Worm (Caenorhabditis elegans) whole organism, late embryonic: ENCODE results near the gene C35D10.10.

Experiments used
- C38D4.7 ChIP-seq: fragments of 200-800 bp; sonication (Bioruptor generic); optimal IDR thresholded peaks from 2 replicates; lab custom pipeline; 2018; ENCODE audit warnings: mild to moderate bottlenecking, missing genetic modification characterization, moderate library complexity, missing compliant biosample characterization
- F13H6.1 ChIP-seq: sonication (generic microtip); optimal IDR thresholded peaks from 2 replicates; lab custom pipeline; 2016; ENCODE audit warnings: missing genetic modification characterization, missing compliant biosample characterization
- K02D7.2 ChIP-seq: sonication (generic microtip); optimal IDR thresholded peaks from 2 replicates; lab custom pipeline; 2017; ENCODE audit warnings: mild to moderate bottlenecking, missing genetic modification characterization, missing compliant biosample characterization
- K09A11.1 ChIP-seq: sonication (generic microtip); optimal IDR thresholded peaks from 2 replicates; lab custom pipeline; 2017; ENCODE audit warnings: antibody characterized with exemption, mild to moderate bottlenecking, missing genetic modification characterization, missing compliant biosample characterization; ENCODE audit not compliant: insufficient read depth
- ahr-1 ChIP-seq: sonication (generic microtip); optimal IDR thresholded peaks from 2 replicates; lab custom pipeline; 2016; ENCODE audit warnings: missing genetic modification characterization, missing compliant biosample characterization
- ama-1 ChIP-seq: fragments of 150-350 bp; optimal IDR thresholded peaks from 2 replicates; lab custom pipeline; 2014
- ceh-14 ChIP-seq: sonication (generic microtip); optimal IDR thresholded peaks from 2 replicates; lab custom pipeline; 2016; ENCODE audit warnings: missing genotype, missing genetic modification characterization, missing compliant biosample characterization
- ceh-18 ChIP-seq: sonication (generic microtip); optimal IDR thresholded peaks from 2 replicates; lab custom pipeline; 2016; ENCODE audit warnings: missing genetic modification characterization, missing compliant biosample characterization
- ceh-19 ChIP-seq: fragments of 200-800 bp; sonication (Bioruptor generic); optimal IDR thresholded peaks from 2 replicates; lab custom pipeline; 2018; ENCODE audit warnings: mild to moderate bottlenecking, missing genetic modification characterization, missing compliant biosample characterization
- ceh-2 ChIP-seq: sonication (generic microtip); optimal IDR thresholded peaks from 2 replicates; lab custom pipeline; 2016; ENCODE audit warnings: missing genotype, missing genetic modification characterization, missing compliant biosample characterization
- ceh-24 ChIP-seq: sonication (generic microtip); optimal IDR thresholded peaks from 2 replicates; lab custom pipeline; 2016; ENCODE audit warnings: mild to moderate bottlenecking, missing genetic modification characterization, missing compliant biosample characterization
- ceh-30 ChIP-seq: fragments of 150-350 bp; optimal IDR thresholded peaks from 2 replicates; lab custom pipeline; 2014; ENCODE audit warnings: missing biosample characterization, missing genetic modification characterization
- ceh-34 ChIP-seq: sonication (generic microtip); optimal IDR thresholded peaks from 2 replicates; lab custom pipeline; 2016; ENCODE audit warnings: mild to moderate bottlenecking, missing genetic modification characterization, missing compliant biosample characterization
- ceh-6 ChIP-seq: fragments of 200-800 bp; sonication (Bioruptor generic); optimal IDR thresholded peaks from 2 replicates; lab custom pipeline; 2018; ENCODE audit warnings: mild to moderate bottlenecking, missing genetic modification characterization, missing compliant biosample characterization
- ceh-9 ChIP-seq: sonication (generic microtip); optimal IDR thresholded peaks from 2 replicates; lab custom pipeline; 2016; ENCODE audit warnings: mild to moderate bottlenecking, missing genetic modification characterization, inconsistent platforms, missing compliant biosample characterization
- dmd-4 ChIP-seq: sonication (generic microtip); optimal IDR thresholded peaks from 2 replicates; lab custom pipeline; 2016; ENCODE audit warnings: borderline replicate concordance, missing genetic modification characterization, missing compliant biosample characterization
- dve-1 ChIP-seq: sonication (generic microtip); optimal IDR thresholded peaks from 2 replicates; lab custom pipeline; 2017; ENCODE audit warnings: antibody characterized with exemption, mild to moderate bottlenecking, missing genetic modification characterization, missing compliant biosample characterization
- elt-2 ChIP-seq: sonication (generic microtip); optimal IDR thresholded peaks from 2 replicates; lab custom pipeline; 2016; ENCODE audit warnings: missing genetic modification reagents, missing genetic modification characterization, missing compliant biosample characterization
- elt-4 ChIP-seq: sonication (generic microtip); optimal IDR thresholded peaks from 2 replicates; lab custom pipeline; 2016; ENCODE audit warnings: missing genetic modification characterization, missing compliant biosample characterization
- ets-4 ChIP-seq: sonication (generic microtip); optimal IDR thresholded peaks from 2 replicates; lab custom pipeline; 2016; ENCODE audit warnings: missing genetic modification characterization, missing compliant biosample characterization
- eyg-1 ChIP-seq: sonication (generic microtip); optimal IDR thresholded peaks from 2 replicates; lab custom pipeline; 2016; ENCODE audit warnings: missing genotype, missing genetic modification characterization, missing compliant biosample characterization
- fax-1 ChIP-seq: sonication (generic microtip); optimal IDR thresholded peaks from 2 replicates; lab custom pipeline; 2016; ENCODE audit warnings: missing genotype, missing genetic modification characterization, missing compliant biosample characterization
- fkh-10 ChIP-seq: fragments of 150-350 bp; optimal IDR thresholded peaks from 2 replicates; lab custom pipeline; 2014; ENCODE audit warnings: missing biosample characterization, missing genetic modification reagents, missing genetic modification characterization
- fkh-6 ChIP-seq: sonication (generic microtip); optimal IDR thresholded peaks from 2 replicates; lab custom pipeline; 2016; ENCODE audit warnings: missing genetic modification characterization, missing compliant biosample characterization
- gmeb-2 ChIP-seq: sonication (generic microtip); optimal IDR thresholded peaks from 2 replicates; lab custom pipeline; 2016; ENCODE audit warnings: missing genetic modification characterization, inconsistent platforms, missing compliant biosample characterization
- hlh-15 ChIP-seq: sonication (generic microtip); optimal IDR thresholded peaks from 2 replicates; lab custom pipeline; 2016; ENCODE audit warnings: missing genetic modification characterization, missing compliant biosample characterization
- madf-2 ChIP-seq: sonication (generic microtip); optimal IDR thresholded peaks from 2 replicates; lab custom pipeline; 2017; ENCODE audit warnings: missing genetic modification characterization, missing compliant biosample characterization
- mec-3 ChIP-seq: sonication (generic microtip); optimal IDR thresholded peaks from 2 replicates; lab custom pipeline; 2016; ENCODE audit warnings: borderline replicate concordance, missing genetic modification characterization, missing compliant biosample characterization
- nhr-11 ChIP-seq: fragments of 150-350 bp; optimal IDR thresholded peaks from 2 replicates; lab custom pipeline; 2014; ENCODE audit warnings: missing biosample characterization, missing genetic modification characterization
- nhr-232 ChIP-seq: sonication (generic microtip); optimal IDR thresholded peaks from 2 replicates; lab custom pipeline; 2016; ENCODE audit warnings: missing genetic modification characterization, missing compliant biosample characterization
- npax-4 ChIP-seq: sonication (generic microtip); optimal IDR thresholded peaks from 2 replicates; lab custom pipeline; 2016; ENCODE audit warnings: missing genetic modification characterization, missing compliant biosample characterization
- odd-2 ChIP-seq: sonication (generic microtip); optimal IDR thresholded peaks from 2 replicates; lab custom pipeline; 2017; ENCODE audit warnings: antibody characterized with exemption, mild to moderate bottlenecking, missing genetic modification characterization, missing compliant biosample characterization
- pat-9 ChIP-seq: fragments of 200-800 bp; sonication (Bioruptor generic); optimal IDR thresholded peaks from 2 replicates; lab custom pipeline; 2018; ENCODE audit warnings: mild to moderate bottlenecking, missing genetic modification characterization, moderate library complexity, missing compliant biosample characterization
- pax-1 ChIP-seq: fragments of 150-350 bp; optimal IDR thresholded peaks from 2 replicates; lab custom pipeline; 2014; ENCODE audit warnings: missing biosample characterization, missing genetic modification characterization
- pha-2 ChIP-seq: sonication (generic microtip); optimal IDR thresholded peaks from 2 replicates; lab custom pipeline; 2017; ENCODE audit warnings: mild to moderate bottlenecking, missing genetic modification characterization, missing compliant biosample characterization
- pha-4 ChIP-seq: fragments of 150-350 bp; optimal IDR thresholded peaks from 2 replicates; lab custom pipeline; 2018; ENCODE audit warnings: missing biosample characterization, missing genetic modification reagents, missing genetic modification characterization
- pqm-1 ChIP-seq: sonication (generic microtip); optimal IDR thresholded peaks from 2 replicates; lab custom pipeline; 2016; ENCODE audit warnings: missing genetic modification characterization, missing compliant biosample characterization
- ref-2 ChIP-seq: sonication (generic microtip); optimal IDR thresholded peaks from 2 replicates; lab custom pipeline; 2016; ENCODE audit warnings: missing genetic modification characterization, missing compliant biosample characterization
- rnt-1 ChIP-seq: sonication (generic microtip); optimal IDR thresholded peaks from 2 replicates; lab custom pipeline; 2016; ENCODE audit warnings: missing genetic modification characterization, missing compliant biosample characterization
- sdc-2 ChIP-seq: sonication (generic microtip); optimal IDR thresholded peaks from 2 replicates; lab custom pipeline; 2016; ENCODE audit warnings: missing genotype, missing genetic modification characterization, missing compliant biosample characterization
- sox-2 ChIP-seq: fragments of 200-800 bp; sonication (Bioruptor generic); IDR thresholded peaks from 2 replicates; pipeline ENCODE4 v1.3.6; 2022; ENCODE audit warnings: missing genetic modification reagents, missing genetic modification characterization, missing compliant biosample characterization
- tbx-2 ChIP-seq: sonication (generic microtip); optimal IDR thresholded peaks from 2 replicates; lab custom pipeline; 2016; ENCODE audit warnings: missing genetic modification characterization, missing compliant biosample characterization
- unc-42 ChIP-seq: sonication (generic microtip); optimal IDR thresholded peaks from 2 replicates; lab custom pipeline; 2016; ENCODE audit warnings: missing genotype, missing genetic modification characterization, missing compliant biosample characterization
- unc-86 ChIP-seq: sonication (generic microtip); optimal IDR thresholded peaks from 2 replicates; lab custom pipeline; 2016; ENCODE audit warnings: missing genetic modification characterization, missing compliant biosample characterization
- ztf-16 ChIP-seq: sonication (generic microtip); optimal IDR thresholded peaks from 2 replicates; lab custom pipeline; 2017; ENCODE audit warnings: missing genetic modification characterization, missing compliant biosample characterization

Gene C35D10.10

DNA sequence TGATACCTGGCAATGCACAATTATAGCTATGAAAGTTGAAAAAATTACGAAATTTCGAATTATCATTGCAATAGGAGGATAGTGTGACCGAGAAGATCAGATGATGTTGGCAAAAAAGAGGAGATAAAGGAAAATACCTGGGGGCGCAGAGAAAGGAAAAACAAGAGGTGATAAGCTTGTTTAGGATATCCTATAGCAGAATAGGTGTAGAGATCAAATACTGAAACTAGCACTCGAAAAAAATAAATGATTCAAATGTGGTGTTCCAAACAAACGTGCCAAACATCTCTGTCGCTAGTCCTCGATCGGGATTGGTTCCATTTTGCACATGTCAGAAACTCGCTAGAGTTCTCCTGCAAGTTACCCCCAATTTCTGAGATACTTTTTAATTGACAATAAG lies 32.2 kb downstream of the C35D10.10 start, which contains the start of gene F26A1.9:
Gene F26A1.9, minus strand, starts transcription at position 101 of the 400 bp plus-strand sequence.
- TF ChIP-seq K09A11.1 (tag; lab: Kevin White, UChicago) (no peak), ref-2 (tag; lab: Kevin White, UChicago) (no peak), gmeb-2 (tag; lab: Kevin White, UChicago) (no peak), pha-2 (tag; lab: Kevin White, UChicago) (no peak), eyg-1 (tag; lab: Kevin White, UChicago) (no peak), ceh-19 (no peak), fkh-6 (tag; lab: Kevin White, UChicago) (no peak), unc-86 (tag; lab: Kevin White, UChicago) (no peak), elt-4 (tag; lab: Kevin White, UChicago) (no peak), ama-1 (lab: Kevin White, UChicago) (no peak), ceh-9 (tag; lab: Kevin White, UChicago) (no peak), sdc-2 (tag; lab: Kevin White, UChicago) (no peak), rnt-1 (tag; lab: Kevin White, UChicago) (no peak), ets-4 (no peak), ahr-1 (tag; lab: Kevin White, UChicago) (no peak), ztf-16 (tag; lab: Kevin White, UChicago) (no peak), ceh-34 (tag; lab: Kevin White, UChicago) (no peak), pax-1 (tag; lab: Kevin White, UChicago) (no peak), pha-4 (no peak)

ce11 chrIII:4826606-4827005 lies 35.0 kb downstream of the C35D10.10 start, which contains the start of gene F26A1.3:
TSS of gene F26A1.3 (plus strand) at chrIII:4826906.
- no peak for TF ChIP-seq dmd-4 (tag; lab: Kevin White, UChicago)
- TF ChIP-seq K02D7.2 (tag; lab: Kevin White, UChicago): no peak
- no peak for TF ChIP-seq unc-86 (tag; lab: Kevin White, UChicago)
- TF ChIP-seq ceh-34 (tag; lab: Kevin White, UChicago): no peak
- no peak for TF ChIP-seq elt-2
- TF ChIP-seq ceh-19: no peak
- no peak for TF ChIP-seq ceh-24 (tag; lab: Kevin White, UChicago)
- TF ChIP-seq pax-1 (tag; lab: Kevin White, UChicago): no peak
- TF ChIP-seq ref-2 (tag; lab: Kevin White, UChicago): no peak
- TF ChIP-seq nhr-11 (tag; lab: Kevin White, UChicago): no peak
- TF ChIP-seq pat-9: no peak
- TF ChIP-seq ceh-30 (tag; lab: Kevin White, UChicago): no peak
- no peak for TF ChIP-seq madf-2
- no peak for TF ChIP-seq ceh-6 (GFP tag; lab: Kevin White, UChicago)
- no peak for TF ChIP-seq nhr-232 (tag; lab: Kevin White, UChicago)
- no peak for TF ChIP-seq fkh-10 (GFP tag; lab: Kevin White, UChicago)
- no peak for TF ChIP-seq sox-2 (GFP tag; lab: Robert Waterston, UW)

DNA sequence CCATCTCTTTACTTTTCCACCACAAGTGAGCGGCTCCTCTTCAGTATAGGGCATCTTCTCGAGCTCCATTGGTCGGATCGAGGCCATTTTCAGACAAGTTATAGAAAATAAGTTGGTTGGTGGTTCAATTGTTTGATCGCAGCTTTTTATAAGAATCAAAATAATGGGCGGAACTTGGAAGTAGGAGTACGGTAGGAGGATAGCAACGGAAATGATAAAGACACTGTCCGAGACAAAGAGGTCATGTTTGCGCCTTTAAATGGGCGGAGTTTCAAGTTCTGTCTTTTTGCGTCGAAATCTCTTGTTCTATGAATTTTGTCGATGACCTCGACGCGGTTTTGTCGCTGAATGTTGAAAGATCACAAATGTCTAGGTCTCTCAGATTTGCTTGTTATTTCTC lies 39.5 kb downstream of the C35D10.10 start, which contains the start of gene F26A1.8:
Gene F26A1.8, minus strand, starts transcription at position 101 of the 400 bp plus-strand sequence.
- no peak for TF ChIP-seq ceh-18 (tag; lab: Kevin White, UChicago)
- no peak for TF ChIP-seq dve-1 (tag; lab: Kevin White, UChicago)
- TF ChIP-seq sox-2 (GFP tag; lab: Robert Waterston, UW): no peak
- no peak for TF ChIP-seq tbx-2 (tag; lab: Kevin White, UChicago)
- TF ChIP-seq ceh-34 (tag; lab: Kevin White, UChicago): no peak
- no peak for TF ChIP-seq ceh-2 (tag; lab: Kevin White, UChicago)
- no peak for TF ChIP-seq sdc-2 (tag; lab: Kevin White, UChicago)
- no peak for TF ChIP-seq ceh-6 (GFP tag; lab: Kevin White, UChicago)

DNA sequence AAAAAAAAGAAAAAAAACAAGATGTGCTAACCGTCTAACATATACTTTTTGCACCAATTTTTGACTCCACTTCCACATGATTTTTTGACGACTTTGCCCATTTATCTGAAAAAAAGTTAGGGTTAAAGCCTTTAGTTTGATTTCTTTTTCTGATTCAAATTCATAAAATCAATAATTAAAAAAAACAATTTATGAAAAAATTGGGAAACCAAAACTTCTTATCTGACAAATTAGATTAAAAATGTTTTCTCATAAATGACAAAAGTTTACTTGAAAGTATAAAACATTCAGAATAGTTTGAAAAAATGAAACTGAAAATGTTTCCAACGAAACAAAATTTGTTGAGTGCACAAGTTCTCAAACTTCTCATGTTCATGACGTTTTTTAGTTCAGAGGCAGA lies 41.8 kb downstream of the C35D10.10 start, which contains the start of gene F26A1.7:
Gene F26A1.7, minus strand, starts transcription at position 101 of the 400 bp plus-strand sequence.
- TF ChIP-seq C38D4.7 (GFP tag; lab: Kevin White, UChicago) (no peak), gmeb-2 (tag; lab: Kevin White, UChicago) (no peak), elt-4 (tag; lab: Kevin White, UChicago) (no peak), pqm-1 (tag; lab: Kevin White, UChicago) (no peak), odd-2 (tag; lab: Kevin White, UChicago) (no peak), ceh-14 (tag; lab: Kevin White, UChicago) (no peak), mec-3 (tag; lab: Kevin White, UChicago) (no peak), npax-4 (tag; lab: Kevin White, UChicago) (no peak), unc-42 (tag; lab: Kevin White, UChicago) (no peak), dve-1 (tag; lab: Kevin White, UChicago) (no peak), fkh-6 (tag; lab: Kevin White, UChicago) (no peak), hlh-15 (tag; lab: Kevin White, UChicago) (no peak), F13H6.1 (tag; lab: Kevin White, UChicago) (no peak), fax-1 (tag; lab: Kevin White, UChicago) (no peak)
- TF ChIP-seq, all 69 proteins: peak for 0
